Worm (Caenorhabditis elegans): ENCODE data around the gene npp-9.

DNA sequence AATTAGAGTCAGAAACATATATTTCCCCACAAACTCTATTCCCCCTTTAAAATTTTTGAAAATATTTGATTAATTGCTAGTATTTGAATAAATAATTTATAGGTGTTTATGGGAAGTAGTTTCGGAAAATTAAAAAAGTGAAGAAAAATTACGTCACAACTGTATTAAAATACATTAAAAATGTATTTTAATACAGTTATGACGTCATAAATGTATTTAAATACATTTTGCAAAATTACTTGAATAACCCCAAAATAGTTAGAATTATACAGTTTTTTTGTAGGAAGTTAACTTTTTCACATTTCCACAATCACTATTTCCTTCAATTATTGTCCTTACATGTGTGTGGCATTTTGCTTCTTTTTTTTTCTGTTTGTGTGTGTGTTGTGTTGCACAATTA is 9.2 kb upstream of the npp-9 start:
- TF ChIP-seq R02D3.7 (tag; optimal IDR thresholded peaks at IDR 0.05) (no peak), mdl-1 (tag; optimal IDR thresholded peaks at IDR 0.05) (no peak), nhr-77 (tag; optimal IDR thresholded peaks at IDR 0.05) (no peak), nhr-237 (tag; optimal IDR thresholded peaks at IDR 0.05) (no peak), mab-5 (tag; optimal IDR thresholded peaks at IDR 0.05) (no peak)
